Worm (Caenorhabditis elegans) whole organism, young adult: ENCODE data around the gene mom-1.

Source experiments
- F33H1.4 ChIP-seq: fragments of 200-800 bp; sonication (Bioruptor generic); IDR thresholded peaks from 2 replicates; pipeline ENCODE4 v1.3.6; 2022; ENCODE audit warnings: missing genetic modification reagents, missing genetic modification characterization, missing compliant biosample characterization
- K12H6.12 ChIP-seq: fragments of 200-800 bp; sonication (Bioruptor generic); optimal IDR thresholded peaks from 2 replicates; lab custom pipeline; 2018; ENCODE audit warnings: mild to moderate bottlenecking, missing genetic modification characterization, missing compliant biosample characterization
- dpff-1 ChIP-seq: sonication (generic microtip); optimal IDR thresholded peaks from 2 replicates; lab custom pipeline; 2017; ENCODE audit warnings: mild to moderate bottlenecking, missing genetic modification characterization, missing compliant biosample characterization
- egl-44 ChIP-seq: fragments of 200-800 bp; sonication (Bioruptor generic); IDR thresholded peaks from 2 replicates; pipeline ENCODE4 v1.3.6; 2022; ENCODE audit warnings: missing genetic modification reagents, missing genetic modification characterization, missing compliant biosample characterization
- lin-35 ChIP-seq, 3 experiments: fragments of 150-350 bp in 2 of 3; sonication (generic microtip) in 1 of 3; optimal IDR thresholded peaks; 2 replicates each; lab custom pipeline; 2014 to 2018; ENCODE audit warnings: missing biosample characterization in 3 of 3, missing genetic modification characterization in 3 of 3, missing genetic modification reagents in 3 of 3
- madf-6 ChIP-seq: fragments of 200-800 bp; sonication (Bioruptor generic); IDR thresholded peaks from 2 replicates; pipeline ENCODE4 v1.3.6; 2022; ENCODE audit warnings: missing genetic modification reagents, missing genetic modification characterization, missing compliant biosample characterization
- snpc-4 ChIP-seq, 5 experiments: fragments of 150-350 bp in 1 of 5; sonication (generic microtip) in 4 of 5; optimal IDR thresholded peaks; 2 replicates each; lab custom pipeline; 2014 to 2018; ENCODE audit warnings: missing genetic modification characterization in 5 of 5, missing biosample characterization in 3 of 5, antibody characterized with exemption in 2 of 5, mild to moderate bottlenecking in 2 of 5, missing compliant biosample characterization in 2 of 5, missing genotype in 2 of 5, moderate library complexity in 2 of 5, missing genetic modification reagents in 1 of 5
- somi-1 ChIP-seq: fragments of 200-800 bp; sonication (Bioruptor generic); optimal IDR thresholded peaks from 2 replicates; lab custom pipeline; 2018; ENCODE audit warnings: mild to moderate bottlenecking, missing genetic modification characterization, missing compliant biosample characterization
- tbx-9 ChIP-seq: sonication (generic microtip); optimal IDR thresholded peaks from 2 replicates; lab custom pipeline; 2016; ENCODE audit warnings: borderline replicate concordance, missing genetic modification characterization, inconsistent platforms, missing compliant biosample characterization
- unc-62 ChIP-seq: fragments of 150-350 bp; optimal IDR thresholded peaks from 2 replicates; lab custom pipeline; 2014; ENCODE audit warnings: missing biosample characterization, missing genetic modification reagents, missing genetic modification characterization
- zim-3 ChIP-seq: sonication (generic microtip); optimal IDR thresholded peaks from 2 replicates; lab custom pipeline; 2017; ENCODE audit warnings: mild to moderate bottlenecking, missing genetic modification characterization, moderate library complexity, missing compliant biosample characterization

DNA sequence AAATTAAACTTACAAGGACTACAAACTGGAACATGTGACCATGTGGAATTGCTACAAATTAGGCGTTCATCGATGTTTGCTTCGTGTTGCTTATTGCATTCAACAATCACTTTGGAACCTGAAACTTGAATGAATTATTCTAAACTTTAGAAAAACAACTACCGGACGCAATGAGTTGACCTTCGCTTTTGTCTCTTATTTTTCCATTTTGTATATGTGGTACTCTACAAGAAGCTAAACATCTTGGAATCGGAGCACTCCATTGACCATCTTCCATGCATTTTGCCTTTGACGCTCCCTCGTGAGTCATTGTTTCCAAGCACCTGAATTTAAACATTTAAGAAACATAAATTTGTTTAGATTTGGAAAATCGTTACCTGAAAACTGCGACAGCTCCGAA lies 3.9 kb upstream of the mom-1 start:
- TF ChIP-seq snpc-4 (GFP tag; optimal IDR thresholded peaks at IDR 0.05; lab: Kevin White, UChicago) (no peak), snpc-4 (tag; optimal IDR thresholded peaks at IDR 0.05; lab: Kevin White, UChicago) (no peak), somi-1 (GFP tag; lab: Kevin White, UChicago) (no peak), unc-62 (GFP tag; lab: Kevin White, UChicago) (no peak), K12H6.12 (no peak), tbx-9 (tag; lab: Kevin White, UChicago) (no peak), madf-6 (no peak), lin-35 (GFP tag; optimal IDR thresholded peaks at IDR 0.05; lab: Kevin White, UChicago) (no peak), zim-3 (tag; lab: Kevin White, UChicago) (no peak), F33H1.4 (GFP tag; lab: Robert Waterston, UW) (no peak), egl-44 (GFP tag; lab: Robert Waterston, UW) (no peak), dpff-1 (tag; lab: Kevin White, UChicago) (no peak)
